Worm (Caenorhabditis elegans): ENCODE results near the gene srg-1.

The srg-1 gene

ce11 chrIII:6216833-6217466, 41.2 kb downstream of the srg-1 start, which contains the start of gene hot-4:
hot-4 (plus strand) TSS chrIII:6217416.
- TF ChIP-seq daf-12 (tag; optimal IDR thresholded peaks at IDR 0.05) (no peak), pqm-1 (tag; optimal IDR thresholded peaks at IDR 0.05) (no peak), nhr-28 (tag; optimal IDR thresholded peaks at IDR 0.05) (no peak)

- TF ChIP-seq nhr-43 (tag; optimal IDR thresholded peaks at IDR 0.05; ENCODE audit: poor library complexity, severe bottlenecking), result peak; percentile 92
- no peak for TF ChIP-seq lsy-12 (tag; optimal IDR thresholded peaks at IDR 0.05)
- peak; percentile 36 for TF ChIP-seq nhr-23 (tag; optimal IDR thresholded peaks at IDR 0.05)
- no peak for TF ChIP-seq nhr-77 (tag; optimal IDR thresholded peaks at IDR 0.05)
- TF ChIP-seq egl-5 (tag; optimal IDR thresholded peaks at IDR 0.05), result no peak
- TF ChIP-seq R02D3.7 (tag; optimal IDR thresholded peaks at IDR 0.05), result no peak
- TF ChIP-seq aly-2 (tag; optimal IDR thresholded peaks at IDR 0.05), result no peak
- TF ChIP-seq mdl-1 (tag; optimal IDR thresholded peaks at IDR 0.05), result peak; percentile 14
- TF ChIP-seq elt-3 (tag; optimal IDR thresholded peaks at IDR 0.05), result no peak
- TF ChIP-seq ZK546.5 (tag; optimal IDR thresholded peaks at IDR 0.05), result no peak
These were observed 42.2 kb downstream of the srg-1 start for ce11 chrIII:6215943-6216342.

DNA sequence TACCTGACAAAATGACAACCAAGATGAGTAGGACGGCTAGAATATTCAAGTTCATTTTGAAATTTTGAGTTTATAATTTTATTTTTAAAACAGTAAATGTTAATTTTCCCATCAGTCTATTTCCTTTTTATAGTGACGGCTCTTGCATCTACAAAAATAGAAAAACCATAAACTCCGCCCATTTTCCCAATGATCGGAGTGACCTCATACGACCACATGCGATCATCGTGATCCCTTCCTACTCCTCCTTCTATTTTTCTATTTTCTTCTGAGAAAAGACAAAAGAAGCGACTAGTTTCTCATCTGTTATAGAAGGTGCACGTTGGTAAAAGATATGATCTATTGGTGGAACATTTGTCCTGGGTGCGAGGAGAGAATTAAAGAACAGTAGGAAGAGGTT, 42.7 kb downstream of the srg-1 start, which contains the start of gene C23G10.11:
Gene C23G10.11, minus strand, starts transcription at position 101 of the 400 bp plus-strand sequence.
- no peak for TF ChIP-seq lin-15B (tag; optimal IDR thresholded peaks at IDR 0.05)
- TF ChIP-seq fkh-2 (tag; optimal IDR thresholded peaks at IDR 0.05), result no peak
- no peak for TF ChIP-seq fkh-10 (GFP tag; optimal IDR thresholded peaks at IDR 0.05)
- no peak for TF ChIP-seq nhr-77 (tag; optimal IDR thresholded peaks at IDR 0.05)
- no peak for TF ChIP-seq nhr-76 (tag; optimal IDR thresholded peaks at IDR 0.05)
- TF ChIP-seq nfya-1 (tag; optimal IDR thresholded peaks at IDR 0.05; ENCODE audit: insufficient read depth), result no peak
- no peak for TF ChIP-seq nhr-12 (tag; optimal IDR thresholded peaks at IDR 0.05)
- no peak for TF ChIP-seq skn-1 (tag; optimal IDR thresholded peaks at IDR 0.05)

ce11 chrIII:6213915-6214314, 44.2 kb downstream of the srg-1 start, which contains the start of gene C23G10.10:
C23G10.10 (minus strand) TSS chrIII:6214015.
- TF ChIP-seq ztf-11 (tag; optimal IDR thresholded peaks at IDR 0.05) (no peak), snpc-4 (tag; optimal IDR thresholded peaks at IDR 0.05) (no peak), tbx-2 (tag; optimal IDR thresholded peaks at IDR 0.05) (no peak), pha-4 (tag; optimal IDR thresholded peaks at IDR 0.05) (no peak), mdl-1 (tag; optimal IDR thresholded peaks at IDR 0.05) (no peak), fkh-2 (tag; optimal IDR thresholded peaks at IDR 0.05) (no peak), fkh-10 (GFP tag; optimal IDR thresholded peaks at IDR 0.05) (no peak), egl-27 (tag; optimal IDR thresholded peaks at IDR 0.05) (no peak)

- TF ChIP-seq zag-1 (tag; optimal IDR thresholded peaks at IDR 0.05), result no peak
These were observed 47.8 kb downstream of the srg-1 start for ce11 chrIII:6210215-6210822.

- TF ChIP-seq nhr-11 (tag; optimal IDR thresholded peaks at IDR 0.05) (no peak), skn-1 (tag; optimal IDR thresholded peaks at IDR 0.05) (no peak), elt-1 (tag; optimal IDR thresholded peaks at IDR 0.05) (no peak), eor-1 (tag; optimal IDR thresholded peaks at IDR 0.05) (no peak), ztf-4 (tag; optimal IDR thresholded peaks at IDR 0.05) (no peak), daf-12 (tag; optimal IDR thresholded peaks at IDR 0.05) (no peak)
These were observed 49.2 kb downstream of the srg-1 start, which contains the start of gene C23G10.1 for ce11 chrIII:6208984-6209383. C23G10.1 (plus strand) TSS chrIII:6209284.

DNA sequence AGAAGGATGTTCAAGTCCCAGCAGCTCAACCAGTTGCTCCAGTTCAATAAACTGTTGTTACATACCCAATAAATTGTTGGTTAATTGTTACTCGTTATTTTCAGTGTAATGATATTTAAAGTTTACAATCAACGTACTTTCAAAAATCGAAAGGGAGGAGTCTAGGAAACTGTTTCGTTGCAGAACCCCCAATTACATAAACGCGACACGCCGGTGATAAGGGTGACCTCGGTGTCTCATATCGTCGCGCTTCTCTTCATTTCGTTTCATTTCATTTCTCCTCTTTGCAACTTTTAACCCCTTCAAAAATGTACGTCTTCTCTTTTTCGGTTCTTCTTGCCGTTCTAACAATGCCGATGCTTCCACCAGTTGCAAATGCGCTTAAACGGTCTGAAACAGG, 50.3 kb downstream of the srg-1 start, which contains the start of gene C23G10.2:
Gene C23G10.2, plus strand, starts transcription at position 184 of the 400 bp plus-strand sequence.
- no peak for TF ChIP-seq mdl-1 (tag; optimal IDR thresholded peaks at IDR 0.05)
- no peak for TF ChIP-seq aly-2 (tag; optimal IDR thresholded peaks at IDR 0.05)
- peak; percentile 18 for TF ChIP-seq elt-2 (tag; optimal IDR thresholded peaks at IDR 0.05)
- peak; percentile 28 for TF ChIP-seq nhr-25 (tag; optimal IDR thresholded peaks at IDR 0.05)
